Fruit fly (Drosophila melanogaster): ENCODE data around the gene CG32407.

CG32407 gene

DNA sequence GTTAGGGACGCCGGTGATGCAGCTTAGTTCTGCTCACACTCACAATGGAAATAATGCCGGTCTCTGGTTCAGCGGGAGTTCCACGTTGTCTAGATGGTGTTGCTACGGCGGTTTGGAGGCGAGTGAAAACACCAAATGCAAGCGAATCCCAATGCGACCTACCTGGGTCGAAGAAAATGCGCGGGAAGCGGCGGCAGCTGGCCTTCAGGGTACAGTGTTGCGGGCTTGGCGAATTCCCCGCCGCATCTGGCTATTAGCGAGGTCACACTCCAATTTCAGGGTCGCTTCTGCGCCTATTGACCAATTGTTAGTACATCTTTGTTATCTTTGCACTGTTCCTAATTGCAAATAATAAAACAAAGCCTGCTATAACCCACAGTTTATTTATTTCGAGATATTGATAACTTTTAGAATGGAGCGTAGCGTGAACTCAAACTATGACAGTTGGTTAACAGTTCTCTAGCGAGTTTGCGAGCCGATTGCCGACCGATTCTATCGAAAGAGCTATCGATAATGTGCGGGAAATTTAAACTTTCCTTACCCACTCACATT, 10.6 kb downstream of the CG32407 start, which contains the start of gene Rcc1 (continued):
- TF ChIP-seq Ptx1 (GFP tag; IDR thresholded peaks at IDR 0.05), result no peak
- TF ChIP-seq HLH54F (GFP tag; optimal IDR thresholded peaks at IDR 0.05), result peak; percentile 18
- no peak for TF ChIP-seq CG16863 (GFP tag; optimal IDR thresholded peaks at IDR 0.05)
- no peak for TF ChIP-seq en (GFP tag; optimal IDR thresholded peaks at IDR 0.05)
- TF ChIP-seq Jarid2 (GFP tag; optimal IDR thresholded peaks at IDR 0.05), result no peak
- peak; percentile 70 for TF ChIP-seq gfzf (GFP tag; optimal IDR thresholded peaks at IDR 0.05)
- TF ChIP-seq rib (GFP tag; IDR thresholded peaks at IDR 0.05), result no peak
- no peak for TF ChIP-seq CG11093 (GFP tag; IDR thresholded peaks at IDR 0.05)
- no peak for TF ChIP-seq corto (GFP tag; optimal IDR thresholded peaks at IDR 0.05)
- TF ChIP-seq CG10565 (GFP tag; optimal IDR thresholded peaks at IDR 0.05), result no peak
- no peak for TF ChIP-seq vvl (GFP tag; IDR thresholded peaks at IDR 0.05)
- TF ChIP-seq CG8765 (GFP tag; IDR thresholded peaks at IDR 0.05), result no peak
- no peak for TF ChIP-seq ranshi (GFP tag; IDR thresholded peaks at IDR 0.05)
- no peak for TF ChIP-seq Usf (GFP tag; optimal IDR thresholded peaks at IDR 0.05)
- no peak for TF ChIP-seq Hmr (GFP tag; optimal IDR thresholded peaks at IDR 0.05)
- peak; percentile 18 for TF ChIP-seq CG10147 (GFP tag; optimal IDR thresholded peaks at IDR 0.05)
- no peak for TF ChIP-seq Atf6 (GFP tag; IDR thresholded peaks at IDR 0.05)
- TF ChIP-seq CG2129 (GFP tag; IDR thresholded peaks at IDR 0.05; ENCODE audit: partially characterized antibody), result no peak
- no peak for TF ChIP-seq Hr3 (GFP tag; optimal IDR thresholded peaks at IDR 0.05)
- TF ChIP-seq GATAe (GFP tag; conservative IDR thresholded peaks at IDR 0.05), result no peak
- no peak for TF ChIP-seq pfk (GFP tag; optimal IDR thresholded peaks at IDR 0.05)
- TF ChIP-seq CG17829 (tag; optimal IDR thresholded peaks at IDR 0.05), result peak; percentile 37
- TF ChIP-seq CG13123 (GFP tag; optimal IDR thresholded peaks at IDR 0.05), result no peak
- TF ChIP-seq toy (GFP tag; IDR thresholded peaks at IDR 0.05), result no peak
- peak; percentile 53 for TF ChIP-seq CoRest (tag; optimal IDR thresholded peaks at IDR 0.05)
- TF ChIP-seq C15 (GFP tag; IDR thresholded peaks at IDR 0.05), result no peak
- TF ChIP-seq wor (GFP tag; IDR thresholded peaks at IDR 0.05), result no peak
- TF ChIP-seq Sry-δ (GFP tag; optimal IDR thresholded peaks at IDR 0.05), result peak; percentile 87
- TF ChIP-seq fd96Cb (tag; optimal IDR thresholded peaks at IDR 0.05), result no peak

dm6 chr3L:5940431-5940830, 18.6 kb downstream of the CG32407 start:
- TF ChIP-seq CG13775 (GFP tag; optimal IDR thresholded peaks at IDR 0.05) (no peak), CoRest (tag; optimal IDR thresholded peaks at IDR 0.05) (no peak), CG4282 (GFP tag; optimal IDR thresholded peaks at IDR 0.05) (no peak), Chrac-16 (GFP tag; optimal IDR thresholded peaks at IDR 0.05) (no peak), al (GFP tag; IDR thresholded peaks at IDR 0.05) (no peak), CG4328 (GFP tag; optimal IDR thresholded peaks at IDR 0.05) (no peak), MESR4 (GFP tag; optimal IDR thresholded peaks at IDR 0.05) (no peak)

- TF ChIP-seq Drgx (GFP tag; IDR thresholded peaks at IDR 0.05) (0 out of 2 replicates have a peak, but pooled peaks have one; percentile 18), bsh (GFP tag; optimal IDR thresholded peaks at IDR 0.05) (peak in 1 of 2 experiments; percentile 42), CG11560 (tag; IDR thresholded peaks at IDR 0.05) (no peak)
These were observed 19.2 kb downstream of the CG32407 start for dm6 chr3L:5941086-5941485.

Measured in whole organism, embryonic.